Fruit fly (Drosophila melanogaster) whole organism, embryonic: ENCODE measurements around the gene CG15408.
A peak's percentile ranks its signal among the peaks of the same experiment; 100 is the strongest.

Experiments
- Abd-B ChIP-seq: fragments of 200-800 bp; sonication (Bioruptor generic); optimal IDR thresholded peaks from 2 replicates; lab custom pipeline; 2018; ENCODE audit warnings: missing biosample characterization, mild to moderate bottlenecking, missing genetic modification characterization, moderate library complexity
- CG12236 ChIP-seq: fragments of 200-800 bp; sonication (Bioruptor generic); optimal IDR thresholded peaks from 2 replicates; lab custom pipeline; 2016; ENCODE audit warnings: missing biosample characterization, missing genetic modification characterization
- CG15269 ChIP-seq: fragments of 200-800 bp; sonication (Bioruptor generic); optimal IDR thresholded peaks from 2 replicates; lab custom pipeline; 2018; ENCODE audit warnings: missing biosample characterization, mild to moderate bottlenecking, missing genetic modification characterization, moderate library complexity
- CG15514 ChIP-seq: fragments of 200-800 bp; sonication (Bioruptor generic); optimal IDR thresholded peaks from 3 replicates; lab custom pipeline; 2017; ENCODE audit warnings: missing biosample characterization, missing genetic modification characterization, mild to moderate bottlenecking, moderate library complexity, missing genetic modification reagents
- CG17612 ChIP-seq: fragments of 200-800 bp; sonication (Bioruptor generic); IDR thresholded peaks from 2 replicates; pipeline ENCODE4 v1.3.6; 2022; ENCODE audit warnings: missing biosample characterization, missing genetic modification characterization
- CG1832 ChIP-seq: fragments of 200-800 bp; sonication (Bioruptor generic); optimal IDR thresholded peaks from 2 replicates; lab custom pipeline; 2017; ENCODE audit warnings: missing biosample characterization, mild to moderate bottlenecking, missing genetic modification characterization, inconsistent platforms
- CG18599 ChIP-seq: fragments of 200-800 bp; sonication (Bioruptor generic); optimal IDR thresholded peaks from 3 replicates; lab custom pipeline; 2017; ENCODE audit warnings: missing biosample characterization, missing genetic modification characterization, mild to moderate bottlenecking, moderate library complexity, missing genetic modification reagents
- CG2129 ChIP-seq: fragments of 200-800 bp; sonication (Bioruptor generic); IDR thresholded peaks from 2 replicates; pipeline ENCODE4 v1.3.6; 2022; ENCODE audit warnings: missing biosample characterization, missing genetic modification characterization; ENCODE audit not compliant: partially characterized antibody
- CG3065 ChIP-seq: fragments of 200-800 bp; sonication (Bioruptor generic); optimal IDR thresholded peaks from 2 replicates; lab custom pipeline; 2016; ENCODE audit warnings: missing biosample characterization, missing genetic modification characterization
- CG31224 ChIP-seq: fragments of 200-800 bp; sonication (Bioruptor generic); IDR thresholded peaks from 2 replicates; pipeline ENCODE4 v1.3.6; 2022; ENCODE audit warnings: missing biosample characterization, missing genetic modification characterization
- CG3163 ChIP-seq: fragments of 200-800 bp; sonication (Bioruptor generic); optimal IDR thresholded peaks from 3 replicates; lab custom pipeline; 2016; ENCODE audit warnings: missing biosample characterization, missing genetic modification characterization
- CG32767 ChIP-seq: fragments of 200-800 bp; sonication (Bioruptor generic); IDR thresholded peaks from 2 replicates; pipeline ENCODE4 v1.3.6; 2022; ENCODE audit warnings: missing biosample characterization, missing genetic modification characterization
- CG34376 ChIP-seq: fragments of 200-800 bp; sonication (Bioruptor generic); optimal IDR thresholded peaks from 2 replicates; lab custom pipeline; 2018; ENCODE audit warnings: missing biosample characterization, mild to moderate bottlenecking, missing genetic modification characterization
- CG5180 ChIP-seq: fragments of 200-800 bp; sonication (Bioruptor generic); optimal IDR thresholded peaks from 3 replicates; lab custom pipeline; 2017; ENCODE audit warnings: missing biosample characterization, missing genetic modification characterization, mild to moderate bottlenecking, moderate library complexity, missing genetic modification reagents
- CG6765 ChIP-seq: fragments of 200-800 bp; sonication (Bioruptor generic); optimal IDR thresholded peaks from 3 replicates; lab custom pipeline; 2017; ENCODE audit warnings: missing biosample characterization, mild to moderate bottlenecking, missing genetic modification characterization
- CG7928 ChIP-seq: fragments of 200-800 bp; sonication (Bioruptor generic); optimal IDR thresholded peaks from 2 replicates; lab custom pipeline; 2017; ENCODE audit warnings: missing biosample characterization, mild to moderate bottlenecking, missing genetic modification characterization
- CG9727 ChIP-seq: fragments of 200-800 bp; sonication (Bioruptor generic); optimal IDR thresholded peaks from 3 replicates; lab custom pipeline; 2017; ENCODE audit warnings: missing biosample characterization, mild to moderate bottlenecking, missing genetic modification characterization
- Camta ChIP-seq: fragments of 200-800 bp; sonication (Bioruptor generic); optimal IDR thresholded peaks from 2 replicates; lab custom pipeline; 2016; ENCODE audit warnings: missing biosample characterization, missing genetic modification characterization
- Doc3 ChIP-seq: fragments of 200-800 bp; sonication (Bioruptor generic); IDR thresholded peaks from 3 replicates; pipeline ENCODE4 v1.3.6; 2022; ENCODE audit warnings: missing biosample characterization, missing genetic modification characterization; ENCODE audit not compliant: partially characterized antibody
- Fer1 ChIP-seq: fragments of 200-800 bp; sonication (Bioruptor generic); optimal IDR thresholded peaks from 2 replicates; lab custom pipeline; 2017; ENCODE audit warnings: missing biosample characterization, mild to moderate bottlenecking, missing genetic modification characterization
- GATAe ChIP-seq: fragments of 200-800 bp; sonication (Bioruptor generic); conservative IDR thresholded peaks from 2 replicates; pipeline ENCODE4 v1.3.6; 2022; ENCODE audit warnings: missing biosample characterization, missing genetic modification characterization
- Hey ChIP-seq: fragments of 200-800 bp; sonication (Bioruptor generic); optimal IDR thresholded peaks from 3 replicates; lab custom pipeline; 2018; ENCODE audit warnings: missing biosample characterization, mild to moderate bottlenecking, missing genetic modification characterization
- Hmr ChIP-seq: fragments of 200-800 bp; sonication (Bioruptor generic); optimal IDR thresholded peaks from 3 replicates; lab custom pipeline; 2017; ENCODE audit warnings: mild to moderate bottlenecking, missing biosample characterization, missing genetic modification reagents, missing genetic modification characterization
- Hr78 ChIP-seq, 2 experiments: fragments of 200-800 bp in 1 of 2; fragments of >200 bp in 1 of 2; sonication (Bioruptor generic) in 1 of 2; optimal IDR thresholded peaks; 2 replicates each; lab custom pipeline; 2017 to 2019; ENCODE audit warnings: missing biosample characterization in 2 of 2, missing genetic modification characterization in 2 of 2, mild to moderate bottlenecking in 1 of 2, moderate library complexity in 1 of 2
- Med ChIP-seq: fragments of 200-800 bp; sonication (Bioruptor generic); peaks from one replicate; lab custom pipeline; 2016; ENCODE audit warnings: missing biosample characterization, missing genetic modification characterization, mild to moderate bottlenecking, inconsistent platforms, moderate library complexity
- Myb ChIP-seq: fragments of 200-800 bp; sonication (Bioruptor generic); optimal IDR thresholded peaks from 2 replicates; lab custom pipeline; 2016; ENCODE audit warnings: missing biosample characterization, missing genetic modification characterization
- NC2β ChIP-seq: fragments of 200-800 bp; sonication (Bioruptor generic); optimal IDR thresholded peaks from 2 replicates; lab custom pipeline; 2016; ENCODE audit warnings: missing biosample characterization, missing genetic modification characterization
- PHDP ChIP-seq: fragments of 200-800 bp; sonication (Bioruptor generic); optimal IDR thresholded peaks from 3 replicates; lab custom pipeline; 2018; ENCODE audit warnings: missing biosample characterization, mild to moderate bottlenecking, missing genetic modification characterization, moderate library complexity
- Rx ChIP-seq: fragments of 200-800 bp; sonication (Bioruptor generic); IDR thresholded peaks from 2 replicates; pipeline ENCODE4 v1.3.6; 2022; ENCODE audit warnings: missing biosample characterization, missing genetic modification characterization
- Sry-δ ChIP-seq: fragments of 200-800 bp; sonication (Bioruptor generic); optimal IDR thresholded peaks from 2 replicates; lab custom pipeline; 2016; ENCODE audit warnings: missing biosample characterization, missing genetic modification characterization
- Trl ChIP-seq, 3 experiments: fragments of >200 bp in 2 of 3; fragments of 200-800 bp in 1 of 3; sonication (Bioruptor generic) in 1 of 3; optimal IDR thresholded peaks; 2 replicates in 1 of 3; 3 replicates in 2 of 3; lab custom pipeline; 2016 to 2017; ENCODE audit warnings: missing biosample characterization in 1 of 3, missing genetic modification characterization in 1 of 3
- Vsx1 ChIP-seq: fragments of 200-800 bp; sonication (Bioruptor generic); optimal IDR thresholded peaks from 2 replicates; lab custom pipeline; 2017; ENCODE audit warnings: missing biosample characterization, mild to moderate bottlenecking, missing genetic modification characterization, missing genetic modification reagents
- ap ChIP-seq: fragments of 200-800 bp; sonication (Bioruptor generic); IDR thresholded peaks from 2 replicates; pipeline ENCODE4 v1.3.6; 2022; ENCODE audit warnings: missing biosample characterization, missing genetic modification characterization
- da ChIP-seq: fragments of 200-800 bp; sonication (Bioruptor generic); optimal IDR thresholded peaks from 2 replicates; lab custom pipeline; 2016; ENCODE audit warnings: missing biosample characterization, missing genetic modification characterization
- dmrt99B ChIP-seq: fragments of 200-800 bp; sonication (Bioruptor generic); optimal IDR thresholded peaks from 2 replicates; lab custom pipeline; 2018; ENCODE audit warnings: missing biosample characterization, mild to moderate bottlenecking, missing genetic modification characterization, moderate library complexity
- en ChIP-seq: fragments of 200-800 bp; sonication (Bioruptor generic); optimal IDR thresholded peaks from 2 replicates; lab custom pipeline; 2016; ENCODE audit warnings: missing biosample characterization, missing genetic modification characterization
- fd96Cb ChIP-seq: fragments of 200-800 bp; sonication (Bioruptor generic); optimal IDR thresholded peaks from 2 replicates; lab custom pipeline; 2018; ENCODE audit warnings: missing biosample characterization, mild to moderate bottlenecking, missing genetic modification characterization, moderate library complexity
- lab ChIP-seq: fragments of 200-800 bp; sonication (Bioruptor generic); optimal IDR thresholded peaks from 3 replicates; lab custom pipeline; 2017; ENCODE audit warnings: missing biosample characterization, missing genetic modification characterization, mild to moderate bottlenecking, moderate library complexity, missing genetic modification reagents
- luna ChIP-seq: fragments of 200-800 bp; sonication (Bioruptor generic); optimal IDR thresholded peaks from 2 replicates; lab custom pipeline; 2016; ENCODE audit warnings: missing biosample characterization, missing genetic modification characterization
- mirr ChIP-seq: fragments of 200-800 bp; sonication (Bioruptor generic); optimal IDR thresholded peaks from 3 replicates; lab custom pipeline; 2018; ENCODE audit warnings: missing biosample characterization, mild to moderate bottlenecking, missing genetic modification characterization
- org-1 ChIP-seq: fragments of 200-800 bp; sonication (Bioruptor generic); optimal IDR thresholded peaks from 2 replicates; lab custom pipeline; 2017; ENCODE audit warnings: missing biosample characterization, missing genetic modification characterization
- run ChIP-seq: fragments of 200-800 bp; sonication (Bioruptor generic); optimal IDR thresholded peaks from 3 replicates; lab custom pipeline; 2018; ENCODE audit warnings: missing biosample characterization, mild to moderate bottlenecking, missing genetic modification characterization
- sens-2 ChIP-seq: fragments of 200-800 bp; sonication (Bioruptor generic); IDR thresholded peaks from 2 replicates; pipeline ENCODE4 v1.3.6; 2022; ENCODE audit warnings: missing biosample characterization, missing genetic modification characterization
- shn ChIP-seq: fragments of 200-800 bp; sonication (Bioruptor generic); optimal IDR thresholded peaks from 3 replicates; lab custom pipeline; 2016; ENCODE audit warnings: missing biosample characterization, missing genetic modification characterization
- sim ChIP-seq: fragments of 200-800 bp; sonication (Bioruptor generic); IDR thresholded peaks from 2 replicates; pipeline ENCODE4 v1.3.6; 2022; ENCODE audit warnings: missing biosample characterization, missing genetic modification characterization
- sqz ChIP-seq: fragments of 200-800 bp; sonication (Bioruptor generic); optimal IDR thresholded peaks from 3 replicates; lab custom pipeline; 2018; ENCODE audit warnings: missing biosample characterization, mild to moderate bottlenecking, missing genetic modification characterization
- tin ChIP-seq: fragments of 200-800 bp; sonication (Bioruptor generic); optimal IDR thresholded peaks from 3 replicates; lab custom pipeline; 2016; ENCODE audit warnings: missing biosample characterization, missing genetic modification characterization
- wdn ChIP-seq: fragments of 200-800 bp; sonication (Bioruptor generic); IDR thresholded peaks from 2 replicates; pipeline ENCODE4 v1.3.6; 2022; ENCODE audit warnings: missing biosample characterization, missing genetic modification characterization

Gene CG15408

dm6 chr2L:3366043-3366679, 33.5 kb downstream of the CG15408 start (continued):
- TF ChIP-seq Hr78 (GFP tag; optimal IDR thresholded peaks at IDR 0.05; lab: Kevin White, UChicago) (peak in 1 of 2 experiments; percentile 69), Camta (GFP tag; lab: Kevin White, UChicago) (no peak), CG15514 (GFP tag; lab: Kevin White, UChicago) (peak; percentile 26), tin (no peak), Rx (no peak), CG5180 (peak; percentile 28), Hmr (no peak), Vsx1 (peak; percentile 43), CG15269 (tag; lab: Kevin White, UChicago) (no peak), Med (GFP tag; lab: Kevin White, UChicago) (peak; percentile 73), CG9727 (GFP tag; lab: Kevin White, UChicago) (no peak), Fer1 (peak; percentile 20), Sry-δ (GFP tag; lab: Kevin White, UChicago) (no peak), CG34376 (GFP tag; lab: Kevin White, UChicago) (peak; percentile 86), run (tag; lab: Kevin White, UChicago) (no peak), Trl (optimal IDR thresholded peaks at IDR 0.05; lab: Kevin White, UChicago) (no peak), Trl (GFP tag; optimal IDR thresholded peaks at IDR 0.05; lab: Kevin White, UChicago) (no peak), sim (GFP tag; lab: Robert Waterston, UW) (no peak), ap (GFP tag; lab: Robert Waterston, UW) (no peak), lab (peak; percentile 67), CG6765 (GFP tag; lab: Kevin White, UChicago) (peak; percentile 9), sqz (GFP tag; lab: Kevin White, UChicago) (no peak), luna (GFP tag; lab: Kevin White, UChicago) (no peak), CG17612 (GFP tag; lab: Robert Waterston, UW) (no peak), Doc3 (no peak), en (GFP tag; lab: Kevin White, UChicago) (no peak), CG32767 (GFP tag; lab: Robert Waterston, UW) (no peak), Myb (GFP tag; lab: Kevin White, UChicago) (no peak), CG31224 (no peak), org-1 (GFP tag; lab: Kevin White, UChicago) (no peak), GATAe (GFP tag; lab: Robert Waterston, UW) (peak; percentile 79), wdn (GFP tag; lab: Robert Waterston, UW) (no peak), Abd-B (no peak), fd96Cb (no peak), da (GFP tag; lab: Kevin White, UChicago) (no peak), CG7928 (no peak), sens-2 (GFP tag; lab: Robert Waterston, UW) (no peak), CG12236 (GFP tag; lab: Kevin White, UChicago) (no peak), NC2β (GFP tag; lab: Kevin White, UChicago) (no peak), CG18599 (GFP tag; lab: Kevin White, UChicago) (peak; percentile 31), dmrt99B (tag; lab: Kevin White, UChicago) (no peak), shn (GFP tag; lab: Kevin White, UChicago) (no peak), CG3065 (GFP tag; lab: Kevin White, UChicago) (no peak), CG1832 (GFP tag; lab: Kevin White, UChicago) (no peak), Hey (tag; lab: Kevin White, UChicago) (peak; percentile 89), mirr (peak; percentile 86), PHDP (tag; lab: Kevin White, UChicago) (no peak), CG2129 (no peak), CG3163 (GFP tag; lab: Kevin White, UChicago) (no peak)
